Fruit fly (Drosophila melanogaster) whole organism: ENCODE results near the gene Toll-9.

Experiments
- CG8478 ChIP-seq: fragments of >200 bp; optimal IDR thresholded peaks from 2 replicates; lab custom pipeline; 2018; ENCODE audit warnings: inconsistent platforms
- Dll ChIP-seq: fragments of >200 bp; optimal IDR thresholded peaks from 2 replicates; lab custom pipeline; 2017
- EcR ChIP-seq, 2 experiments: fragments of >200 bp; optimal IDR thresholded peaks; 2 replicates each; lab custom pipeline; 2017; ENCODE audit warnings: missing biosample characterization in 2 of 2, missing genetic modification characterization in 2 of 2, missing genetic modification reagents in 2 of 2
- pan ChIP-seq: fragments of >200 bp; optimal IDR thresholded peaks from 2 replicates; lab custom pipeline; 2017
- psq ChIP-seq: fragments of >200 bp; optimal IDR thresholded peaks from 2 replicates; lab custom pipeline; 2017
- usp ChIP-seq: fragments of >200 bp; optimal IDR thresholded peaks from 2 replicates; lab custom pipeline; 2017; ENCODE audit warnings: missing biosample characterization, missing genetic modification characterization, mixed read lengths

Gene Toll-9

DNA sequence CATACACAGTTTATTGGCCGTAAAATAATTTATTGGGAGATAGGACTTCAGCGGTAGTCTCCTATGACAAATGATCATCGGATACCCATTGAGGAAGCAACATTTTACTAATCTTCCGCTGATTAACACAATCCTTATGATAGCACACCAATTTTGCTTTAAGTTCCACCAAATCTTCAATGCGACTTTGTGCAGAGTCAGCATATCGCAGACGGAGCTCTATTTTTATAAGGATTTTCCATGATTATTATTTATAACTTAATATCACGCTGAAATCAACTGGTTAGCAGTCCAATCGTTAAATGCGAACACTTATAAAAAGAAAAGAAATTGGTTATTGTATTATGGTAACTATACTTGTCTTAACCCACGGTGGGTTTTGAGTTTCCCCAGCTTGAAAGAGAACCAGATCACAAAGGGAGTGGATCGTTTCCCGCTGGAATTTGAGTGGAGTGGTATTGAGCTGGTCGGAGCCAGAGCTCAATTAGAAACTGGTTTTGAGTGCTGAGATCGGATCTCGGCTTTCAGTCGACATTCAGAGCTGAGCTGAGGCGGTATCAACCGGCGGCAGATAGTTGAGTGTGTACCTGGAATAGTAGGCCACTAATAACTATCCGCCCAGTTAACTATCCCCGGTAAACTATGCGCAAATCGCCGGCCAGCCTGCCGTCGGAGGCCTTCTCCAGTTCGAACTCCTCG lies at the start of gene Toll-9, which contains the start of gene in:
Toll-9 (minus strand) TSS at position 51 of the 699 bp plus-strand sequence.
in (plus strand) TSS at position 525 of the 699 bp plus-strand sequence.
- TF ChIP-seq usp (GFP tag; lab: Kevin White, UChicago): no peak
- TF ChIP-seq CG8478 (lab: Kevin White, UChicago): no peak
- TF ChIP-seq psq: no peak
- TF ChIP-seq pan (lab: Kevin White, UChicago): no peak
- no peak for TF ChIP-seq Dll (lab: Kevin White, UChicago)
- TF ChIP-seq EcR (GFP tag; optimal IDR thresholded peaks at IDR 0.05; lab: Kevin White, UChicago): no peak

DNA sequence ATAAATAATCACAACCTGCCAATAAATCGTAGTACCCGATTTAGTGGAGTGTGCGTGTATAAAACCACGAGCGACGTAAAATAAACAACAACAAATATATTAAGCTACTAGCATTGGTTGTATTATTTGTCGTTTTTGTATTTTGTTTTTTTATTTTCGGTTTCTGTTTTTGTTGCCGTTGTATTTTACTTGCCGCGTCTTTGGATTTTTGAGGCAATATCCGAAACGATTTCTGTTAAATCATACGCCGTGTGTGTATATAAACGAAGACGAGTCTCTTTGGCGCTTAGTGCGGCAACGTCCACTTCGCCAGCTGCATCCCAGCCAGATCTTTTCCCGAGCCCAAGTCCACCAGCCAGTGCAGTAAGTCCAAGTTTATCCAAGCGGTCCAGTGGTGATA lies 46.8 kb upstream of the Toll-9 start, which contains the start of gene zye:
zye (plus strand) TSS at position 301 of the 400 bp plus-strand sequence.
- TF ChIP-seq EcR (GFP tag; optimal IDR thresholded peaks at IDR 0.05; lab: Kevin White, UChicago) (no peak), CG8478 (lab: Kevin White, UChicago) (no peak), usp (GFP tag; lab: Kevin White, UChicago) (no peak), Dll (lab: Kevin White, UChicago) (no peak), pan (lab: Kevin White, UChicago) (no peak), psq (no peak)

DNA sequence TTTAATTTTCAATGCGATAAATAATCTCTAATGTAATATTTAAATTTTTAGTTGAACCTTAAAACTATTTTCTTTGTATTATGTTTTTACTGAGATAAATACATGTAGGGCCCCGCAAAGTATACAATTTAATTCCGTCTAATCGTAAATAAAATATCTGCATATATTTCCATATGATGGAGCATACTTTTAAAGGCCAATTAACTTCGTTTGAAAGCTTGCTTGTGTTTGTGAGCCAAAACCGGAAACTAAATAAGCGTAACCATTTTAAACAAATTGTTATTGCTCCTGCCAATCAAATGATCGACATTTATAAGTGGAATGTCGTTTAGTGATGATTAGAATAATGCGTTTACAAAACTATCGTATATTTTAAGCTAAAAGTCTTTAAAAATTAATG lies 44.3 kb upstream of the Toll-9 start:
- TF ChIP-seq EcR (GFP tag; optimal IDR thresholded peaks at IDR 0.05; lab: Kevin White, UChicago) (no peak), CG8478 (lab: Kevin White, UChicago) (no peak), Dll (lab: Kevin White, UChicago) (no peak), usp (GFP tag; lab: Kevin White, UChicago) (no peak), pan (lab: Kevin White, UChicago) (no peak), psq (no peak)

DNA sequence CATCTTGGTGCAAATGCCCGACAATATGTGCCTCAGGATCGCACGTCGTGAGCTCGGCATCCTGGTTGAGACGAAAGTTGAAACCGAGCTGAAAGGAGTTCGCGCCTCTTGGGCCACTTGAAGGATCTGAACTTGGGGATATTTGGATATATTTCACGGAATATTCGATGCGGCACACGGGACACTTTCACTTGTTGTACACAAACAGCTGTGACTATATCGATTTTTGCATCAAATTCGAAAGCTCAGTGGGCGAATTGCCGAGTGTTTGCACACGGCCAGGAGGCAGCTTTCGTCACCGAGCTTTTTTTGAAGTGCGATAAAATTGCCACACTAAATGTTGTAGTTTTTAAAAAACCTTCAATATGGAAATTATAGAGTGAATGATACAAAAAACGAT lies 43.8 kb upstream of the Toll-9 start, which contains the start of gene CG13248:
CG13248 (minus strand) TSS at position 222 of the 400 bp plus-strand sequence.
- TF ChIP-seq psq: no peak
- no peak for TF ChIP-seq pan (lab: Kevin White, UChicago)
- no peak for TF ChIP-seq CG8478 (lab: Kevin White, UChicago)
- no peak for TF ChIP-seq usp (GFP tag; lab: Kevin White, UChicago)
- no peak for TF ChIP-seq EcR (GFP tag; optimal IDR thresholded peaks at IDR 0.05; lab: Kevin White, UChicago)
- no peak for TF ChIP-seq Dll (lab: Kevin White, UChicago)

DNA sequence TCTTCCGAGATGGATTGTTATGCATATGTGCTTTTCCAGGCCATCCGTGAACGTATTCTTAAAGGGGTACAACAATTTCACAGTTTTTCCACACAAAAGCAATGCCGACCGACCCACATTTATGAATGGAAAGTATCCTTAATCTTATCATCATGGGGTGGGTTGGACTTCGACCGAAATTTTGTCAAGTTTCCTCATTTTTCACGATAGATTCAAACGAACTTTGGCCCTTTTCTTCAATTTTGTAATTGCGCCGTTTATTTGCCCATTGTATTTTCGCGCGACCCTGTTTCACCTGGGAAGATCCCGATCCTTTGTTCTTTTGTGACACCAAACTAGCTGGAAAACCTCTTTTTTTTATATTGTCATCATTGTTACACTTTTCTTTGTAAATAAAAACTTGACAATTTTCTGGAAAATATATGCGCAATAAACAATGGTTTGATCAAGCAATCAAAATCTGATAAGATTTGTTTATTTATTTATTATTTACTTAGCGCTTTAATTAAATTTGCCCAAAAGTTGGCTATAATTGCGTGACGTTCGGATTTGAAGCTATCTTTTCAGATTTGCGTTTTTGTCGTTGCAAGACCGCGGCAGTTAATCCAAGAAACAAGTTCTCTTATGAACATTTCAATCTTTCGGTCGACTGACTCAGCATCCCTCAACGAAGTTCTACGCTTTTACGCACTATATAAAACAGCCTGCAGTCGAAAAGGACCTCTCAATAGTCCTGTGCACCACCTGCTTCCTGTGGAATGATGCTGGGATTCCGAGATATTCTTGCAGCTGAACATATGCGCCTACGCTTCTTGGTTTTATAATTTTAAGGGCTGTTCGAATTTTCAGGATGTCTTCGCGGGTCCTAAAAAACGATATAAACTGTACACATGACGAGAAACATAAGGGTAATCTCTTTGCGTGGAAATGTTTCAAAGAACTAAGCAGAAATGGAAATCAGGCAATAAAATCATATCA lies 39.7 kb upstream of the Toll-9 start:
- no peak for TF ChIP-seq EcR (GFP tag; optimal IDR thresholded peaks at IDR 0.05; lab: Kevin White, UChicago)
- TF ChIP-seq pan (lab: Kevin White, UChicago): no peak
- no peak for TF ChIP-seq psq
- no peak for TF ChIP-seq CG8478 (lab: Kevin White, UChicago)
- TF ChIP-seq usp (GFP tag; lab: Kevin White, UChicago): no peak
- TF ChIP-seq Dll (lab: Kevin White, UChicago): no peak

DNA sequence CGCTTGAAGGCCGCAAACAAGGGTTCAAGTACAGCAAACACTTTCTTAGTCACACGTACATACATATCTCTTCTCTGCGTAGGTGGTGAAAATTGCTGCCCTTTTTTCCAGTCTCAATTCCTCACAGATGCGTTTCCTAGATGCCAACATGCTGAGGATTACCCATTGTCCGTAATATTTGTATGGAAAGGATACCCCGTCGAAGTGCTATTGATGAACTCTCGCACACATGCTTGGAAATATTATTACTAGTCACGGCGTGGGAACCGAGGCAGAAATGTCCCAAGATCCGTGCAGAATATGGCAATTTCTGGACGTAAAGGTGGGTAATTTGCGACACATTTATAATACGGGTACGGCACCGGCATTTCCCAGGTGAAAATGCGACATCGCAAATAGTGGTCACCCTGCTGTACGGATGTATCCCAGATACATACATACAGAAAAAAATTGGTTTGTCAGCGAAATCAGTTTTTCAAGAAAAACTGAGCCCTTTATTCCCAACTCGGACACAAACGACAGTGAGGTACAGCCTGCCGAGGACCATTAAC lies 38.9 kb upstream of the Toll-9 start:
- TF ChIP-seq psq (no peak), pan (lab: Kevin White, UChicago) (no peak), CG8478 (lab: Kevin White, UChicago) (no peak), usp (GFP tag; lab: Kevin White, UChicago) (no peak), Dll (lab: Kevin White, UChicago) (no peak), EcR (GFP tag; optimal IDR thresholded peaks at IDR 0.05; lab: Kevin White, UChicago) (no peak)

DNA sequence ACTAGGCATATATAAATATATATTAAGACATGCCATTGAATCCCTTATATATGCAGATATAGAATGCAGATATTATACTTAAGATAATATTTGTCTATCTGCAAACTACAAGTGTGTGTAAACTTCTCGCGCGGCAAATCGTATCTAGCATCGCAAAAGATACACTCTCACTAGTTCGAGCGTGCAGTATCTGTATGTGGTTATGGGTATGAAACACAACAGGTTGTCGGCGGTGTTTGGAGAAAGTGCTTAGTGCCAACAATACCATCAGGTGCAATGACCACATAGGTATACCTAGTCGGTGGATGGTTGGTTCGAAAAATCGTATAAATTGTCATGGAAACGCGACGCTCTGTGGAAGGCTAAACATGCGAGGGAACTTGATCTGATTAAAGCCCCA lies 38.0 kb upstream of the Toll-9 start:
- no peak for TF ChIP-seq CG8478 (lab: Kevin White, UChicago)
- peak in 1 of 2 experiments; percentile 35 for TF ChIP-seq EcR (GFP tag; optimal IDR thresholded peaks at IDR 0.05; lab: Kevin White, UChicago)
- no peak for TF ChIP-seq pan (lab: Kevin White, UChicago)

DNA sequence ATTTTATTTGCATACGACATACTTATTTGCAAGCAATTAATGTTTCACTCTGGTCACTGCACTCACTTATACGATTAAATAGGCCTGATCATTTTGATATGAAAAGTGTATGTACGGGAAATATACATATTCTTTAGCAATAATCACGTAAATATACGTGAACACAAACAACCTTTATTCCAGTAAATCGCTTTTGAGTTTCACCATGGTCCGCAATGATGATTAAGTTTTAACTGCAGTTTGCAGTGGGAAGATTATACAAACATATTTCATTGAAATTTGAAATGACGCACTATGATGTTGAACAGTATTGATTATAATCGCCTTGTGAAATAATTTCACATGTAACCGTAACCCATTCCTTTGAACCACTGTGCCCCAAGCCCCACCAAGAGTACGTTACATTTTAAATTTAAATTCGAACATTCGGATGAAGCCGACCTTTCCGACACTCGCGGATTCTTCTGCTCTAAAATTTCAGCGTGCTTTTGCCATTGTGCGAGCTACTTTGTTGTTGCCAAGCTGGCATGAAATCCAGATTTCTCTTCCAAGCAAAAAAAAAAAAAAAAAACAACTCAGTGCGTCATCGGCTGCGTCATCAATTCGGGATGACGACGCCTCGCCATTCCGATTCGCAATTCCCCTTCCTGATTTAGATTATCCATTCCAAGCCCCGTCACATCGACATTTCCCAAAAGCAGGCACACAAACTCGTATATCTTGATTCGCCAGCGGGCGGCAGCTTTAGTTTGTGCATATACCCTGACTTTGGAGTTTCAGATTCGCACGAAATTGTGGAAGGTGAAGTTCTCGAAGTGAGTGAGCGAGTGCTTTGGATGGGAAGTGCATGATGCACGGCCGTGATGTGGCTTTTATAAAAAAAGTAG lies 37.2 kb upstream of the Toll-9 start:
- TF ChIP-seq psq: no peak
- TF ChIP-seq pan (lab: Kevin White, UChicago): no peak
- no peak for TF ChIP-seq usp (GFP tag; lab: Kevin White, UChicago)
- TF ChIP-seq Dll (lab: Kevin White, UChicago): no peak
- TF ChIP-seq CG8478 (lab: Kevin White, UChicago): no peak
- TF ChIP-seq EcR (GFP tag; optimal IDR thresholded peaks at IDR 0.05; lab: Kevin White, UChicago): no peak

DNA sequence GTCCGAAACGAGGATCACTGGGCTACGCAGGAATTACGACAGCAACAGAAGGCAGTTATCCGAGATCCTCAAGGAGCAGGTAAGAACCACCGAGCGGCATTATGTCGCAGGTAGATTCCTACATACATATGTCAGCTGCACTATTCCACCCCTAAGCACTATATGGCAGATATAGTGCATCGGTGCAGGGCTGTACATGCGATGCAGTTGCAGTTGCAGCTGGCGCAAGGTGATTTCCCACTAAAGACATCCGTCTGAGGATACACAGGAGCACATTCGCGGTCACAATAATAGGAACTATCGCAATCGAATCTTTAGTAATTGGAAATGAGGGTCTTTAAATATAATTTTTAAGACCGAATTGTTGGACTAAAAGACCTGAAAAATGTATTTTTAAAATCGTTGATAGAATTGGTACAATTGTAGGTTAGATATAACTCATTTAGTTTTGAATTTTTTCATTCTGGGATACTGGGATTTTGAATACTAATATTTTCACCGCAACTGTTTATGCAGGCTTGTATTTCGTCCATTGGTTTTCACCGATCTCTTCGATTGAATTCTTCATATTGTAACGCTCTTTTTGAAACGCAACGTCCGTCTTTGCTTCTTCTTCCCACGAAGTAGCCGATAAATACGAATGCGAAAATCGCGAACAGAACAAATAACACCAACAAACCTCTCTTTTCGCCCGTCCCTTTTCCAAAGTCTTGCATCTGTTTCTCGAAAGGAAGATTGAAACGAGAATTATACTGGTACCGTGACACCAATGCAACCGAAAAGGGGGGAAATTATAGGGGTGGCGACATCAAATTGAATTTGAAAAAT lies 36.4 kb upstream of the Toll-9 start:
- TF ChIP-seq psq (no peak), CG8478 (lab: Kevin White, UChicago) (no peak), usp (GFP tag; lab: Kevin White, UChicago) (no peak), EcR (GFP tag; optimal IDR thresholded peaks at IDR 0.05; lab: Kevin White, UChicago) (no peak), Dll (lab: Kevin White, UChicago) (no peak), pan (lab: Kevin White, UChicago) (no peak)
